Fruit fly (Drosophila melanogaster): Measurements from ENCODE around the gene Rcd4.

Gene Rcd4

DNA sequence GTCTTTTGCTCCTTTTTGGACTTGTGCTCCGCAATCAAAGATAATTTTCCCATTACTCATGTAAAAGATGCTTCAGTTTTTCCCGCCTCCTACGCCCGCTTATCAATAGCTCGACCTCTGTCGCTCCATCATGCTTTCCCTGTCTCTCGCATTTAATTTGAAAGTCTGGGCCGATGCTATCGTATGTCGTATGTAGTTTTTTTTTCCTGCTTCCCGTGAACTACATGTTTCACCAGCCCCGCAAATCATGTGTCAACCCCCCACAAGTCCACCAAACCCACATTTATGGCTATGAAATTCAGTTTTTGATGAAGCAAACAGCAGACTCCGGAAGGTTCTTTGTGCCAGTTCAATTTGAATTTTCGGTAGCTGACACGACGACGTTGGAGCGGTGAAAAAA lies 40.3 kb upstream of the Rcd4 start, which contains the start of gene CG14273:
Gene CG14273 (plus strand): TSS at position 301 of the 400 bp plus-strand sequence.
- TF ChIP-seq achi (GFP tag; optimal IDR thresholded peaks at IDR 0.05) (no peak), vri (GFP tag; optimal IDR thresholded peaks at IDR 0.05) (no peak), CG4318 (GFP tag; optimal IDR thresholded peaks at IDR 0.05) (no peak), CG31627 (GFP tag; optimal IDR thresholded peaks at IDR 0.05) (no peak), Eip75B (GFP tag; optimal IDR thresholded peaks at IDR 0.05) (no peak), CG6276 (GFP tag; optimal IDR thresholded peaks at IDR 0.05) (no peak), CG8119 (GFP tag; IDR thresholded peaks at IDR 0.05) (no peak), dac (GFP tag; optimal IDR thresholded peaks at IDR 0.05) (no peak), CG7368 (GFP tag; optimal IDR thresholded peaks at IDR 0.05) (no peak), CG3032 (tag; optimal IDR thresholded peaks at IDR 0.05) (no peak), Sox102F (GFP tag; optimal IDR thresholded peaks at IDR 0.05) (no peak), salr (GFP tag; optimal IDR thresholded peaks at IDR 0.05) (no peak), CG9139 (GFP tag; optimal IDR thresholded peaks at IDR 0.05) (no peak), CG34406 (GFP tag; optimal IDR thresholded peaks at IDR 0.05) (no peak), Met (GFP tag; optimal IDR thresholded peaks at IDR 0.05) (no peak)

dm6 chr2L:8344536-8344935 lies 38.1 kb upstream of the Rcd4 start:
- TF ChIP-seq svp (GFP tag) (peak; percentile 84), vri (GFP tag; optimal IDR thresholded peaks at IDR 0.05) (peak; percentile 70), fd85E (GFP tag; optimal IDR thresholded peaks at IDR 0.05) (no peak)

DNA sequence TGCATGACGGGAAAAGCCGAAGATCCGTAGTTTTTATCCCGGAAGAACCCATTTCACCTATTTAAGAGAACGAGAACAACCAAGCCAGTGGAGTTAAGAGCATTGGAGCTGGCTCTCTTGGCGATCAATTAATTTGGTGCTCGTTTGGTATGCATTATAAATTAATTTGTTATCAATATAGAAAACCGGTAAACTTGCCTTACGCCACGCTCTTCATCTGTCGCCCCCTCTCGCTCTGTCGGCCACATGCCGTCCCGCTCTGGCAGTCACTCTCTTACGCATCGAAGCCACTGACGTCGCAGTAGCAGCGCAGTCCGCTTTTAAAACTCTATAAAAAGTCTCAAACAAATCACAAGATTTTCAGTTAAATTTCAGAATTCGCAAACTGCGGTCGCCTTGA lies 36.4 kb upstream of the Rcd4 start, which contains the start of gene CG7778:
Gene CG7778 (plus strand): TSS at position 361 of the 400 bp plus-strand sequence.
- no peak for TF ChIP-seq CG8632 (GFP tag; optimal IDR thresholded peaks at IDR 0.05)
- TF ChIP-seq Sox15 (GFP tag; optimal IDR thresholded peaks at IDR 0.05) = no peak
- TF ChIP-seq topi (GFP tag; optimal IDR thresholded peaks at IDR 0.05) = no peak
- TF ChIP-seq Eip78C (GFP tag) = peak; percentile 0

DNA sequence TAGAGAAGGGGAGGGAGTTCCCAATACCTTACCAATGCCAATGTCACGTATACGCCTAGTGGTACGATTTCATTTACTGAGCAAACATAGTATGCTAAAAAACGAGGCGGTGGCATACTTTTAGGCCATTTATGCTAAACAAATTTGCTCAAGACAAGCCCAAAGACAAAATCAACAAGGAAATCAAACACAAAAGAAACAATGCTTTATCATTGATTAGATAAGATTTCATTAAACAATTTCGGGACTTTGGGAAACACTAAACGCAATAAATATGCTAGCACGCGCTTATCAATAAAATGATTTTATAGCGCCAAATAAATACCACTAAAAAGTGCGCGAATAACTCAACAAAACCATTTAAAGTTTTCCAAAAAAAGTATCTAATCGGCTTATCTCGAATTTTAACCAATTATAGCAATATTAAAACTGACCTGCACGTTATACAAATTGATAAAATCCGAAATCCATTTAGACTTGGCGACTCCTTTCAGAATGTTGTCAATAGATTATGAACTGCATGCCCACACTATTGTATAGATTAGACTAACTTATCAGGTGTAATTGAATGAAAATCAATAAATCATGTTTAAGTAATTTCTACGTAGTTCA lies 32.0 kb upstream of the Rcd4 start:
- no peak for TF ChIP-seq Eip75B (GFP tag; optimal IDR thresholded peaks at IDR 0.05)
- TF ChIP-seq CG8319 (GFP tag; optimal IDR thresholded peaks at IDR 0.05) = no peak
- peak; percentile 28 for TF ChIP-seq vri (GFP tag; optimal IDR thresholded peaks at IDR 0.05)
- peak; percentile 74 for TF ChIP-seq fkh (GFP tag; optimal IDR thresholded peaks at IDR 0.05)

dm6 chr2L:8351333-8351732 lies 31.3 kb upstream of the Rcd4 start:
- TF ChIP-seq topi (GFP tag; optimal IDR thresholded peaks at IDR 0.05) (peak; percentile 26), Met (GFP tag; optimal IDR thresholded peaks at IDR 0.05) (peak; percentile 31), Eip75B (GFP tag; optimal IDR thresholded peaks at IDR 0.05) (no peak), svp (GFP tag) (peak; percentile 51), cyc (GFP tag; optimal IDR thresholded peaks at IDR 0.05) (peak; percentile 21)

dm6 chr2L:8351864-8352263 lies 30.8 kb upstream of the Rcd4 start, which contains the start of gene Mur29B:
Mur29B (plus strand) TSS chr2L:8352187.
- TF ChIP-seq CG11762 (GFP tag; optimal IDR thresholded peaks at IDR 0.05; ENCODE audit: insufficient read depth) = no peak
- peak; percentile 50 for TF ChIP-seq vri (GFP tag; optimal IDR thresholded peaks at IDR 0.05)

DNA sequence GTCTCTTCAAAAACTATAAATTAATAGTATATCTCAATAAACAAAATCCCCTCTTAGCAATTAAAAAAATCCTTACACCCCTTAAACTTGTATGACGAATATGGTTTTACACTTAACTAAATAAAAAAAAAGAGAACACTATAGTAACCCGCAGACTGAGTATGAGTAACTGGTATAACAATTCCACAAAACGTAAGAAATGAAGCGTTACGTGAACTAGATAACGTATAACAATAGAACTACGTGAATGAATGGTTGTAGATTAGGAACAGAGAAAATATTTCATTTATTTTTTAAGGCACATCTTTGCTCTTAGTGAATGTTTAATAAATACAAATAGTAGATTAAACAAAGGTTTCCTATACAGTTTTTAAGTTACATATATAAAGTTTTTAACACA lies 27.2 kb upstream of the Rcd4 start:
- TF ChIP-seq CG11294 (GFP tag; IDR thresholded peaks at IDR 0.05) (no peak), Met (GFP tag; optimal IDR thresholded peaks at IDR 0.05) (no peak), Hr39 (GFP tag; optimal IDR thresholded peaks at IDR 0.05) (no peak), salr (GFP tag; optimal IDR thresholded peaks at IDR 0.05) (no peak), CG8632 (GFP tag; optimal IDR thresholded peaks at IDR 0.05) (no peak), vri (GFP tag; optimal IDR thresholded peaks at IDR 0.05) (no peak), CG6276 (GFP tag; optimal IDR thresholded peaks at IDR 0.05) (no peak), fd59A (GFP tag; optimal IDR thresholded peaks at IDR 0.05) (no peak), CG10669 (GFP tag; optimal IDR thresholded peaks at IDR 0.05) (no peak), Sox102F (GFP tag; optimal IDR thresholded peaks at IDR 0.05) (no peak), fkh (GFP tag; optimal IDR thresholded peaks at IDR 0.05) (no peak), Blimp-1 (GFP tag; optimal IDR thresholded peaks at IDR 0.05) (no peak), cyc (GFP tag; optimal IDR thresholded peaks at IDR 0.05) (no peak), spab (GFP tag; optimal IDR thresholded peaks at IDR 0.05) (no peak), CG16779 (tag; optimal IDR thresholded peaks at IDR 0.05) (no peak), CG31627 (GFP tag; optimal IDR thresholded peaks at IDR 0.05) (no peak), dsx (GFP tag; optimal IDR thresholded peaks at IDR 0.05; ENCODE audit: poor library complexity, severe bottlenecking) (no peak), CG11902 (GFP tag; optimal IDR thresholded peaks at IDR 0.05) (no peak), OdsH (GFP tag; optimal IDR thresholded peaks at IDR 0.05) (no peak), CG9139 (GFP tag; optimal IDR thresholded peaks at IDR 0.05) (no peak)
